Fruit fly (Drosophila melanogaster): ENCODE data around the gene ben.

The ben gene

dm6 chrX:13995977-13996723 lies at the start of gene ben:
TSS of gene ben (plus strand) at chrX:13996345.
- TF ChIP-seq usp (GFP tag; optimal IDR thresholded peaks at IDR 0.05) (no peak), EcR (GFP tag; optimal IDR thresholded peaks at IDR 0.05) (peak in 1 of 2 experiments; percentile 44), Dll (optimal IDR thresholded peaks at IDR 0.05) (no peak), pan (optimal IDR thresholded peaks at IDR 0.05) (no peak), CG8478 (optimal IDR thresholded peaks at IDR 0.05) (no peak), psq (optimal IDR thresholded peaks at IDR 0.05) (no peak)

dm6 chrX:13948131-13948804 lies 47.9 kb upstream of the ben start:
- TF ChIP-seq Dll (optimal IDR thresholded peaks at IDR 0.05) = peak; percentile 63
- TF ChIP-seq pan (optimal IDR thresholded peaks at IDR 0.05) = no peak

- TF ChIP-seq pan (optimal IDR thresholded peaks at IDR 0.05) = no peak
- TF ChIP-seq EcR (GFP tag; optimal IDR thresholded peaks at IDR 0.05) = no peak
- no peak for TF ChIP-seq CG8478 (optimal IDR thresholded peaks at IDR 0.05)
- no peak for TF ChIP-seq psq (optimal IDR thresholded peaks at IDR 0.05)
- TF ChIP-seq usp (GFP tag; optimal IDR thresholded peaks at IDR 0.05) = no peak
- TF ChIP-seq Dll (optimal IDR thresholded peaks at IDR 0.05) = no peak
Observed at dm6 chrX:13948805-13949361, 47.3 kb upstream of the ben start.

- no peak for TF ChIP-seq Dll (optimal IDR thresholded peaks at IDR 0.05)
- no peak for TF ChIP-seq pan (optimal IDR thresholded peaks at IDR 0.05)
- no peak for TF ChIP-seq CG8478 (optimal IDR thresholded peaks at IDR 0.05)
- no peak for TF ChIP-seq psq (optimal IDR thresholded peaks at IDR 0.05)
- no peak for TF ChIP-seq EcR (GFP tag; optimal IDR thresholded peaks at IDR 0.05)
- TF ChIP-seq usp (GFP tag; optimal IDR thresholded peaks at IDR 0.05) = no peak
Observed at dm6 chrX:13951403-13951802, 44.7 kb upstream of the ben start.

dm6 chrX:13954286-13954685 lies 41.9 kb upstream of the ben start:
- TF ChIP-seq EcR (GFP tag; optimal IDR thresholded peaks at IDR 0.05) = no peak
- TF ChIP-seq usp (GFP tag; optimal IDR thresholded peaks at IDR 0.05) = no peak
- no peak for TF ChIP-seq Dll (optimal IDR thresholded peaks at IDR 0.05)
- no peak for TF ChIP-seq psq (optimal IDR thresholded peaks at IDR 0.05)

- TF ChIP-seq psq (optimal IDR thresholded peaks at IDR 0.05) = no peak
- no peak for TF ChIP-seq pan (optimal IDR thresholded peaks at IDR 0.05)
- TF ChIP-seq usp (GFP tag; optimal IDR thresholded peaks at IDR 0.05) = no peak
- no peak for TF ChIP-seq Dll (optimal IDR thresholded peaks at IDR 0.05)
- no peak for TF ChIP-seq CG8478 (optimal IDR thresholded peaks at IDR 0.05)
- no peak for TF ChIP-seq EcR (GFP tag; optimal IDR thresholded peaks at IDR 0.05)
Observed at dm6 chrX:13954936-13955335, 41.2 kb upstream of the ben start, which contains the start of gene CG11068. TSS of gene CG11068 (plus strand) at chrX:13955236.

dm6 chrX:13964822-13965221 lies 31.3 kb upstream of the ben start:
- TF ChIP-seq Dll (optimal IDR thresholded peaks at IDR 0.05) (no peak), psq (optimal IDR thresholded peaks at IDR 0.05) (no peak), EcR (GFP tag; optimal IDR thresholded peaks at IDR 0.05) (no peak), CG8478 (optimal IDR thresholded peaks at IDR 0.05) (no peak), pan (optimal IDR thresholded peaks at IDR 0.05) (no peak), usp (GFP tag; optimal IDR thresholded peaks at IDR 0.05) (no peak)

- TF ChIP-seq pan (optimal IDR thresholded peaks at IDR 0.05) (no peak), psq (optimal IDR thresholded peaks at IDR 0.05) (no peak), EcR (GFP tag; optimal IDR thresholded peaks at IDR 0.05) (no peak), usp (GFP tag; optimal IDR thresholded peaks at IDR 0.05) (no peak), CG8478 (optimal IDR thresholded peaks at IDR 0.05) (no peak), Dll (optimal IDR thresholded peaks at IDR 0.05) (no peak)
Observed at dm6 chrX:13972402-13972994, 23.6 kb upstream of the ben start.

dm6 chrX:13980271-13980670 lies 15.9 kb upstream of the ben start:
- TF ChIP-seq EcR (GFP tag; optimal IDR thresholded peaks at IDR 0.05) (no peak), psq (optimal IDR thresholded peaks at IDR 0.05) (no peak), pan (optimal IDR thresholded peaks at IDR 0.05) (no peak), CG8478 (optimal IDR thresholded peaks at IDR 0.05) (no peak), Dll (optimal IDR thresholded peaks at IDR 0.05) (no peak), usp (GFP tag; optimal IDR thresholded peaks at IDR 0.05) (no peak)

- no peak for TF ChIP-seq psq (optimal IDR thresholded peaks at IDR 0.05)
- TF ChIP-seq EcR (GFP tag; optimal IDR thresholded peaks at IDR 0.05) = no peak
- no peak for TF ChIP-seq pan (optimal IDR thresholded peaks at IDR 0.05)
- TF ChIP-seq Dll (optimal IDR thresholded peaks at IDR 0.05) = no peak
- no peak for TF ChIP-seq CG8478 (optimal IDR thresholded peaks at IDR 0.05)
- TF ChIP-seq usp (GFP tag; optimal IDR thresholded peaks at IDR 0.05) = no peak
Observed at dm6 chrX:13983057-13983456, 13.1 kb upstream of the ben start.

dm6 chrX:13986496-13986895 lies 9.6 kb upstream of the ben start:
- peak; percentile 91 for TF ChIP-seq Dll (optimal IDR thresholded peaks at IDR 0.05)
- no peak for TF ChIP-seq pan (optimal IDR thresholded peaks at IDR 0.05)

- TF ChIP-seq Dll (optimal IDR thresholded peaks at IDR 0.05) (peak; percentile 23), psq (optimal IDR thresholded peaks at IDR 0.05) (no peak), EcR (GFP tag; optimal IDR thresholded peaks at IDR 0.05) (no peak), usp (GFP tag; optimal IDR thresholded peaks at IDR 0.05) (no peak)
Observed at dm6 chrX:13988861-13989260, 7.3 kb upstream of the ben start.

Data from whole organism.